Worm (Caenorhabditis elegans) whole organism, young adult: ENCODE measurements around the gene T25B2.4.

Source experiments
- B0019.2 ChIP-seq: fragments of 200-800 bp; sonication (Bioruptor generic); conservative IDR thresholded peaks from 2 replicates; pipeline ENCODE4 v1.3.6; 2022; ENCODE audit warnings: missing genetic modification reagents, missing genetic modification characterization, missing compliant biosample characterization
- B0035.1 ChIP-seq: sonication (generic microtip); optimal IDR thresholded peaks from 2 replicates; lab custom pipeline; 2016; ENCODE audit warnings: missing genetic modification characterization, mild to moderate bottlenecking, missing compliant biosample characterization, missing genotype, missing genetic modification reagents
- F49E8.2 ChIP-seq: sonication (generic microtip); optimal IDR thresholded peaks from 3 replicates; lab custom pipeline; 2017; ENCODE audit warnings: missing genetic modification characterization, mild to moderate bottlenecking, missing compliant biosample characterization, antibody characterized with exemption, moderate library complexity; ENCODE audit not compliant: insufficient read depth
- F57A8.1 ChIP-seq: fragments of 200-800 bp; sonication (Bioruptor generic); optimal IDR thresholded peaks from 2 replicates; lab custom pipeline; 2018; ENCODE audit warnings: mild to moderate bottlenecking, missing genetic modification characterization, moderate library complexity, missing compliant biosample characterization
- K11D2.4 ChIP-seq: fragments of 200-800 bp; sonication (Bioruptor generic); IDR thresholded peaks from 2 replicates; pipeline ENCODE4 v1.3.6; 2022; ENCODE audit warnings: missing genetic modification reagents, missing genetic modification characterization, missing compliant biosample characterization
- T07F8.4 ChIP-seq: sonication (generic microtip); optimal IDR thresholded peaks from 2 replicates; lab custom pipeline; 2016; ENCODE audit warnings: mild to moderate bottlenecking, missing genetic modification characterization, moderate library complexity, missing compliant biosample characterization
- Y67H2A.10 ChIP-seq: fragments of 200-800 bp; sonication (Bioruptor generic); conservative IDR thresholded peaks from 2 replicates; pipeline ENCODE4 v1.3.6; 2022; ENCODE audit warnings: missing genetic modification reagents, missing genetic modification characterization, missing compliant biosample characterization
- Y79H2A.3 ChIP-seq: fragments of 200-800 bp; sonication (Bioruptor generic); conservative IDR thresholded peaks from 2 replicates; pipeline ENCODE4 v1.3.6; 2022; ENCODE audit warnings: missing genetic modification reagents, missing genetic modification characterization, missing compliant biosample characterization
- aptf-2 ChIP-seq: fragments of 200-800 bp; sonication (Bioruptor generic); conservative IDR thresholded peaks from 2 replicates; pipeline ENCODE4 v1.3.6; 2022; ENCODE audit warnings: missing genetic modification reagents, missing genetic modification characterization, missing compliant biosample characterization
- attf-3 ChIP-seq: fragments of 200-800 bp; sonication (Bioruptor generic); conservative IDR thresholded peaks from 2 replicates; pipeline ENCODE4 v1.3.6; 2022; ENCODE audit warnings: missing genetic modification reagents, missing genetic modification characterization, missing compliant biosample characterization
- attf-5 ChIP-seq: fragments of 200-800 bp; sonication (Bioruptor generic); optimal IDR thresholded peaks from 2 replicates; lab custom pipeline; 2018; ENCODE audit warnings: mild to moderate bottlenecking, missing genetic modification characterization, missing compliant biosample characterization
- bed-1 ChIP-seq: fragments of 200-800 bp; sonication (Bioruptor generic); IDR thresholded peaks from 2 replicates; pipeline ENCODE4 v1.3.6; 2022; ENCODE audit warnings: missing genetic modification reagents, missing genetic modification characterization, missing compliant biosample characterization
- ceh-58 ChIP-seq: fragments of 200-800 bp; sonication (Bioruptor generic); IDR thresholded peaks from 2 replicates; pipeline ENCODE4 v1.3.6; 2022; ENCODE audit warnings: missing genetic modification characterization, missing compliant biosample characterization
- ceh-91 ChIP-seq: fragments of 200-800 bp; sonication (Bioruptor generic); IDR thresholded peaks from 2 replicates; pipeline ENCODE4 v1.3.6; 2022; ENCODE audit warnings: missing genetic modification reagents, missing genetic modification characterization, missing compliant biosample characterization
- egl-18 ChIP-seq: fragments of 200-800 bp; sonication (Bioruptor generic); IDR thresholded peaks from 2 replicates; pipeline ENCODE4 v1.3.6; 2022; ENCODE audit warnings: missing genetic modification reagents, missing genetic modification characterization, missing compliant biosample characterization
- egl-44 ChIP-seq: fragments of 200-800 bp; sonication (Bioruptor generic); IDR thresholded peaks from 2 replicates; pipeline ENCODE4 v1.3.6; 2022; ENCODE audit warnings: missing genetic modification reagents, missing genetic modification characterization, missing compliant biosample characterization
- hlh-26 ChIP-seq: fragments of 200-800 bp; sonication (Bioruptor generic); conservative IDR thresholded peaks from 2 replicates; pipeline ENCODE4 v1.3.6; 2022; ENCODE audit warnings: missing genetic modification reagents, missing genetic modification characterization, missing compliant biosample characterization
- hmg-20 ChIP-seq: fragments of 200-800 bp; sonication (Bioruptor generic); IDR thresholded peaks from 2 replicates; pipeline ENCODE4 v1.3.6; 2022; ENCODE audit warnings: missing genetic modification reagents, missing genetic modification characterization, missing compliant biosample characterization
- lin-40 ChIP-seq: sonication (generic microtip); optimal IDR thresholded peaks from 2 replicates; lab custom pipeline; 2016; ENCODE audit warnings: missing genetic modification characterization, mild to moderate bottlenecking, missing compliant biosample characterization, missing genotype, missing genetic modification reagents
- lin-54 ChIP-seq: fragments of 200-800 bp; sonication (Bioruptor generic); optimal IDR thresholded peaks from 2 replicates; lab custom pipeline; 2018; ENCODE audit warnings: mild to moderate bottlenecking, missing genetic modification characterization, missing compliant biosample characterization
- lsy-27 ChIP-seq: sonication (generic microtip); optimal IDR thresholded peaks from 2 replicates; lab custom pipeline; 2017; ENCODE audit warnings: missing genetic modification characterization, mild to moderate bottlenecking, missing compliant biosample characterization, antibody characterized with exemption, missing genotype, borderline replicate concordance; ENCODE audit not compliant: insufficient read depth
- madf-3 ChIP-seq: fragments of 200-800 bp; sonication (Bioruptor generic); IDR thresholded peaks from 2 replicates; pipeline ENCODE4 v1.3.6; 2022; ENCODE audit warnings: missing genetic modification reagents, missing genetic modification characterization, missing compliant biosample characterization
- madf-8 ChIP-seq: fragments of 200-800 bp; sonication (Bioruptor generic); conservative IDR thresholded peaks from 2 replicates; pipeline ENCODE4 v1.3.6; 2022; ENCODE audit warnings: missing genetic modification reagents, missing genetic modification characterization, missing compliant biosample characterization
- nhr-120 ChIP-seq: fragments of 200-800 bp; sonication (Bioruptor generic); IDR thresholded peaks from 2 replicates; pipeline ENCODE4 v1.3.6; 2022; ENCODE audit warnings: missing genetic modification characterization, missing compliant biosample characterization
- nhr-179 ChIP-seq: sonication (generic microtip); optimal IDR thresholded peaks from 2 replicates; lab custom pipeline; 2016; ENCODE audit warnings: mild to moderate bottlenecking, missing genetic modification characterization, missing compliant biosample characterization
- nhr-80 ChIP-seq: sonication (generic microtip); optimal IDR thresholded peaks from 2 replicates; lab custom pipeline; 2016; ENCODE audit warnings: missing genetic modification characterization, missing compliant biosample characterization
- repo-1 ChIP-seq: sonication (generic microtip); optimal IDR thresholded peaks from 2 replicates; lab custom pipeline; 2017; ENCODE audit warnings: mild to moderate bottlenecking, missing genetic modification characterization, missing compliant biosample characterization
- snpc-4 ChIP-seq, 5 experiments: fragments of 150-350 bp in 1 of 5; sonication (generic microtip) in 4 of 5; optimal IDR thresholded peaks; 2 replicates each; lab custom pipeline; 2014 to 2018; ENCODE audit warnings: missing genetic modification characterization in 5 of 5, missing biosample characterization in 3 of 5, antibody characterized with exemption in 2 of 5, mild to moderate bottlenecking in 2 of 5, missing compliant biosample characterization in 2 of 5, missing genotype in 2 of 5, moderate library complexity in 2 of 5, missing genetic modification reagents in 1 of 5
- somi-1 ChIP-seq: fragments of 200-800 bp; sonication (Bioruptor generic); optimal IDR thresholded peaks from 2 replicates; lab custom pipeline; 2018; ENCODE audit warnings: mild to moderate bottlenecking, missing genetic modification characterization, missing compliant biosample characterization
- zim-3 ChIP-seq: sonication (generic microtip); optimal IDR thresholded peaks from 2 replicates; lab custom pipeline; 2017; ENCODE audit warnings: mild to moderate bottlenecking, missing genetic modification characterization, moderate library complexity, missing compliant biosample characterization
- ztf-6 ChIP-seq: fragments of 200-800 bp; sonication (Bioruptor generic); IDR thresholded peaks from 2 replicates; pipeline ENCODE4 v1.3.6; 2022; ENCODE audit warnings: missing genetic modification reagents, missing genetic modification characterization, missing compliant biosample characterization

T25B2.4 gene

ce11 chrX:6167376-6167775 is 10.7 kb upstream of the T25B2.4 start:
- no peak for TF ChIP-seq hmg-20 (GFP tag; lab: Robert Waterston, UW)
- peak; percentile 30 for TF ChIP-seq nhr-80 (tag; lab: Kevin White, UChicago)
- TF ChIP-seq Y79H2A.3: no peak

- peak; percentile 80 for TF ChIP-seq nhr-80 (tag; lab: Kevin White, UChicago)
- TF ChIP-seq attf-3 (GFP tag; lab: Robert Waterston, UW): no peak
These were observed 8.8 kb upstream of the T25B2.4 start, which contains the start of gene T25B2.2 for ce11 chrX:6169252-6169651. Gene T25B2.2 (plus strand): TSS chrX:6169643.

- TF ChIP-seq madf-8: no peak
- no peak for TF ChIP-seq B0019.2
- TF ChIP-seq lin-40 (tag; lab: Kevin White, UChicago): no peak
- no peak for TF ChIP-seq hlh-26 (GFP tag; lab: Robert Waterston, UW)
- TF ChIP-seq Y67H2A.10: no peak
- TF ChIP-seq egl-44: no peak
- TF ChIP-seq lsy-27: no peak
- no peak for TF ChIP-seq zim-3 (tag; lab: Kevin White, UChicago)
- no peak for TF ChIP-seq somi-1
- TF ChIP-seq aptf-2 (GFP tag; lab: Robert Waterston, UW): no peak
- TF ChIP-seq ceh-58 (GFP tag; lab: Robert Waterston, UW): no peak
- TF ChIP-seq F57A8.1 (GFP tag; lab: Kevin White, UChicago): no peak
- TF ChIP-seq ztf-6 (GFP tag; lab: Robert Waterston, UW): no peak
- TF ChIP-seq Y79H2A.3: no peak
These were observed 4.4 kb upstream of the T25B2.4 start, which contains the start of gene T25B2.1 for ce11 chrX:6173656-6174055. Gene T25B2.1 (plus strand): TSS chrX:6173956.

- TF ChIP-seq ceh-91 (GFP tag; lab: Robert Waterston, UW) (no peak), ceh-58 (GFP tag; lab: Robert Waterston, UW) (no peak), nhr-179 (tag; lab: Kevin White, UChicago) (no peak)
These were observed 2.2 kb upstream of the T25B2.4 start, which contains the start of gene T25B2.3 for ce11 chrX:6175829-6176228. Gene T25B2.3 (plus strand): TSS chrX:6176129.

- TF ChIP-seq K11D2.4 (GFP tag; lab: Robert Waterston, UW) (no peak), egl-18 (no peak), attf-5 (GFP tag; lab: Kevin White, UChicago) (no peak), ceh-91 (GFP tag; lab: Robert Waterston, UW) (no peak), nhr-120 (GFP tag; lab: Robert Waterston, UW) (no peak), lin-54 (GFP tag; lab: Kevin White, UChicago) (no peak), B0035.1 (tag; lab: Kevin White, UChicago) (no peak), F49E8.2 (no peak), repo-1 (tag; lab: Kevin White, UChicago) (no peak), T07F8.4 (tag; lab: Kevin White, UChicago) (no peak), snpc-4 (GFP tag; optimal IDR thresholded peaks at IDR 0.05; lab: Kevin White, UChicago) (no peak), snpc-4 (tag; optimal IDR thresholded peaks at IDR 0.05; lab: Kevin White, UChicago) (no peak), bed-1 (no peak), madf-3 (GFP tag; lab: Robert Waterston, UW) (no peak), nhr-80 (tag; lab: Kevin White, UChicago) (no peak)
These were observed 945 bp downstream of the T25B2.4 start for ce11 chrX:6178989-6179388.
